Worm (Caenorhabditis elegans) whole organism, L3 larva: Measurements from ENCODE around the gene C25E10.13.

ENCODE experiments used
- ZK546.5 ChIP-seq: sonication (generic microtip); optimal IDR thresholded peaks from 2 replicates; lab custom pipeline; 2017; ENCODE audit warnings: missing biosample characterization, missing genetic modification characterization
- aly-2 ChIP-seq: fragments of 150-350 bp; optimal IDR thresholded peaks from 2 replicates; lab custom pipeline; 2014; ENCODE audit warnings: missing biosample characterization, missing genetic modification characterization
- ama-1 ChIP-seq: fragments of 150-350 bp; optimal IDR thresholded peaks from 2 replicates; lab custom pipeline; 2018
- ceh-16 ChIP-seq: sonication (generic microtip); optimal IDR thresholded peaks from 2 replicates; lab custom pipeline; 2017; ENCODE audit warnings: missing biosample characterization, missing genetic modification characterization
- ceh-82 ChIP-seq: fragments of 150-350 bp; optimal IDR thresholded peaks from 2 replicates; lab custom pipeline; 2014; ENCODE audit warnings: missing biosample characterization, missing genetic modification characterization
- ceh-9 ChIP-seq: sonication (generic microtip); optimal IDR thresholded peaks from 2 replicates; lab custom pipeline; 2018; ENCODE audit warnings: missing biosample characterization, missing genetic modification characterization
- daf-12 ChIP-seq: fragments of 150-350 bp; optimal IDR thresholded peaks from 2 replicates; lab custom pipeline; 2014; ENCODE audit warnings: missing biosample characterization, missing genetic modification reagents, missing genetic modification characterization
- egl-27 ChIP-seq: sonication (generic microtip); optimal IDR thresholded peaks from 4 replicates; lab custom pipeline; 2017; ENCODE audit warnings: missing biosample characterization, missing genetic modification reagents, missing genetic modification characterization
- egl-5 ChIP-seq: fragments of 150-350 bp; optimal IDR thresholded peaks from 2 replicates; lab custom pipeline; 2017; ENCODE audit warnings: missing biosample characterization, missing genetic modification reagents, missing genetic modification characterization, inconsistent platforms
- elt-1 ChIP-seq: fragments of 150-350 bp; optimal IDR thresholded peaks from 2 replicates; lab custom pipeline; 2014; ENCODE audit warnings: missing biosample characterization, missing genetic modification characterization
- elt-2 ChIP-seq: sonication (generic microtip); optimal IDR thresholded peaks from 2 replicates; lab custom pipeline; 2016; ENCODE audit warnings: missing genetic modification reagents, mild to moderate bottlenecking, missing genetic modification characterization, missing compliant biosample characterization
- elt-3 ChIP-seq, 3 experiments: fragments of 150-350 bp in 1 of 3; sonication (generic microtip) in 2 of 3; optimal IDR thresholded peaks; 2 replicates in 2 of 3; 4 replicates in 1 of 3; lab custom pipeline; 2014 to 2017; ENCODE audit warnings: missing biosample characterization in 3 of 3, missing genetic modification characterization in 3 of 3
- eor-1 ChIP-seq, 2 experiments: fragments of 150-350 bp; optimal IDR thresholded peaks; 2 replicates each; lab custom pipeline; 2014 to 2018; ENCODE audit warnings: missing biosample characterization in 2 of 2, missing genetic modification characterization in 2 of 2
- fkh-10 ChIP-seq: sonication (generic microtip); optimal IDR thresholded peaks from 2 replicates; lab custom pipeline; 2017; ENCODE audit warnings: missing biosample characterization, missing genetic modification reagents, missing genetic modification characterization
- fkh-2 ChIP-seq: fragments of 150-350 bp; optimal IDR thresholded peaks from 2 replicates; lab custom pipeline; 2014; ENCODE audit warnings: missing biosample characterization, missing genetic modification reagents, missing genetic modification characterization
- fos-1 ChIP-seq: fragments of 150-350 bp; optimal IDR thresholded peaks from 2 replicates; lab custom pipeline; 2014; ENCODE audit warnings: missing biosample characterization, missing genetic modification characterization
- hmg-11 ChIP-seq: sonication (generic microtip); optimal IDR thresholded peaks from 2 replicates; lab custom pipeline; 2016; ENCODE audit warnings: missing genetic modification characterization, missing compliant biosample characterization
- jun-1 ChIP-seq: fragments of 150-350 bp; optimal IDR thresholded peaks from 2 replicates; lab custom pipeline; 2014; ENCODE audit warnings: missing biosample characterization, missing genetic modification reagents, missing genetic modification characterization
- lin-15B ChIP-seq: fragments of 150-350 bp; optimal IDR thresholded peaks from 2 replicates; lab custom pipeline; 2014; ENCODE audit warnings: missing biosample characterization, missing genetic modification characterization
- lin-39 ChIP-seq: fragments of 150-350 bp; optimal IDR thresholded peaks from 2 replicates; lab custom pipeline; 2018; ENCODE audit warnings: missing biosample characterization, missing genetic modification reagents, missing genetic modification characterization
- lsy-12 ChIP-seq: sonication (generic microtip); optimal IDR thresholded peaks from 2 replicates; lab custom pipeline; 2016; ENCODE audit warnings: mild to moderate bottlenecking, missing genetic modification characterization, missing compliant biosample characterization
- mdl-1 ChIP-seq: fragments of 150-350 bp; optimal IDR thresholded peaks from 2 replicates; lab custom pipeline; 2014; ENCODE audit warnings: missing biosample characterization, missing genetic modification characterization
- mml-1 ChIP-seq: fragments of 150-350 bp; sonication (generic microtip); optimal IDR thresholded peaks from 3 replicates; lab custom pipeline; 2014; ENCODE audit warnings: missing biosample characterization, missing genetic modification characterization
- nfya-1 ChIP-seq: sonication (generic microtip); optimal IDR thresholded peaks from 2 replicates; lab custom pipeline; 2017; ENCODE audit warnings: missing genetic modification characterization, mild to moderate bottlenecking, missing compliant biosample characterization, antibody characterized with exemption, moderate library complexity; ENCODE audit not compliant: insufficient read depth
- nhr-11 ChIP-seq: fragments of 150-350 bp; optimal IDR thresholded peaks from 2 replicates; lab custom pipeline; 2014; ENCODE audit warnings: missing biosample characterization, missing genetic modification characterization
- nhr-12 ChIP-seq: fragments of 150-350 bp; optimal IDR thresholded peaks from 2 replicates; lab custom pipeline; 2014; ENCODE audit warnings: missing biosample characterization, missing genetic modification characterization
- nhr-23 ChIP-seq: fragments of 150-350 bp; optimal IDR thresholded peaks from 2 replicates; lab custom pipeline; 2014; ENCODE audit warnings: missing biosample characterization, missing genetic modification reagents, missing genetic modification characterization
- nhr-237 ChIP-seq: fragments of 150-350 bp; optimal IDR thresholded peaks from 2 replicates; lab custom pipeline; 2014; ENCODE audit warnings: missing biosample characterization, missing genetic modification characterization
- nhr-25 ChIP-seq: sonication (generic microtip); optimal IDR thresholded peaks from 2 replicates; lab custom pipeline; 2017; ENCODE audit warnings: missing biosample characterization, missing genetic modification characterization
- nhr-28 ChIP-seq: fragments of 150-350 bp; optimal IDR thresholded peaks from 2 replicates; lab custom pipeline; 2014; ENCODE audit warnings: missing biosample characterization, missing genetic modification characterization
- nhr-43 ChIP-seq: sonication (generic microtip); optimal IDR thresholded peaks from 2 replicates; lab custom pipeline; 2016; ENCODE audit warnings: mild to moderate bottlenecking, missing genetic modification characterization, missing compliant biosample characterization; ENCODE audit not compliant: poor library complexity, severe bottlenecking
- nhr-67 ChIP-seq: fragments of 150-350 bp; optimal IDR thresholded peaks from 2 replicates; lab custom pipeline; 2014; ENCODE audit warnings: missing biosample characterization, missing genetic modification characterization
- nhr-76 ChIP-seq: fragments of 150-350 bp; sonication (generic microtip); optimal IDR thresholded peaks from 5 replicates; lab custom pipeline; 2014; ENCODE audit warnings: missing biosample characterization, missing genetic modification characterization
- nhr-77 ChIP-seq: fragments of 150-350 bp; optimal IDR thresholded peaks from 2 replicates; lab custom pipeline; 2014; ENCODE audit warnings: missing biosample characterization, missing genetic modification characterization
- pha-4 ChIP-seq: fragments of 150-350 bp; optimal IDR thresholded peaks from 2 replicates; lab custom pipeline; 2014; ENCODE audit warnings: missing biosample characterization, missing genetic modification reagents, missing genetic modification characterization
- pqm-1 ChIP-seq: fragments of 150-350 bp; optimal IDR thresholded peaks from 2 replicates; lab custom pipeline; 2017; ENCODE audit warnings: missing biosample characterization, missing genetic modification characterization, inconsistent platforms
- sea-2 ChIP-seq: fragments of 150-350 bp; sonication (generic microtip); optimal IDR thresholded peaks from 4 replicates; lab custom pipeline; 2014; ENCODE audit warnings: missing biosample characterization, missing genetic modification reagents, missing genetic modification characterization
- skn-1 ChIP-seq: fragments of 150-350 bp; optimal IDR thresholded peaks from 2 replicates; lab custom pipeline; 2014; ENCODE audit warnings: missing biosample characterization, missing genetic modification characterization
- snpc-4 ChIP-seq: fragments of 150-350 bp; optimal IDR thresholded peaks from 2 replicates; lab custom pipeline; 2014; ENCODE audit warnings: missing biosample characterization, missing genetic modification characterization
- tbx-2 ChIP-seq: sonication (generic microtip); optimal IDR thresholded peaks from 2 replicates; lab custom pipeline; 2016; ENCODE audit warnings: mild to moderate bottlenecking, missing genetic modification characterization, missing compliant biosample characterization
- unc-39 ChIP-seq: sonication (generic microtip); optimal IDR thresholded peaks from 4 replicates; lab custom pipeline; 2017; ENCODE audit warnings: missing biosample characterization, missing genetic modification characterization
- unc-62 ChIP-seq: fragments of 150-350 bp; sonication (generic microtip); optimal IDR thresholded peaks from 4 replicates; lab custom pipeline; 2014; ENCODE audit warnings: missing biosample characterization, missing genetic modification reagents, missing genetic modification characterization
- zag-1 ChIP-seq: fragments of 150-350 bp; optimal IDR thresholded peaks from 2 replicates; lab custom pipeline; 2014; ENCODE audit warnings: missing biosample characterization, missing genetic modification characterization
- ztf-11 ChIP-seq: fragments of 150-350 bp; optimal IDR thresholded peaks from 2 replicates; lab custom pipeline; 2014; ENCODE audit warnings: missing biosample characterization, missing genetic modification characterization
- ztf-4 ChIP-seq: fragments of 150-350 bp; optimal IDR thresholded peaks from 2 replicates; lab custom pipeline; 2014; ENCODE audit warnings: missing biosample characterization, missing genetic modification characterization

The C25E10.13 gene

DNA sequence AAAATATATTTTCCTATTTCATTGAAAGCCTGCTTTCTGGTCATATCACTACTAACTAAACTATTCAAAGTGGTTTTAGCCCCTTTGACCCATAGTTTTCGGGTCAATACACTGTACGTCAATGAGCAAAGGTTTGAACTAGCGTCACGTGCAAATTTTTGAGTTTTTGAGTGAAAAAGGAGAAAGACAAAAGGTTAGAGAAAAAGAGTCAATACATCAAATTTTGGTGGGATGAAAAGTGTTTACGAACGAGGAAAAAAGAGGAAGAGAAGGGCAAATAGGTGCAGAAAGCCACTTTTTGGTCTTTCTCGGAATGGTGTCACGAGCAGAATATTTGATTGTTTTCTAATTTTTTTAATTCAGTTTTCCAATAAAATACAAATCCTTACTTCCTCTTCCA is 16.3 kb downstream of the C25E10.13 start:
- TF ChIP-seq egl-27 (tag; lab: Kevin White, UChicago), result no peak
- TF ChIP-seq elt-2 (tag; lab: Kevin White, UChicago), result no peak
- no peak for TF ChIP-seq lsy-12
- no peak for TF ChIP-seq eor-1 (tag; optimal IDR thresholded peaks at IDR 0.05; lab: Kevin White, UChicago)
- TF ChIP-seq ceh-16 (tag; lab: Kevin White, UChicago), result no peak
- TF ChIP-seq nhr-77 (tag; lab: Kevin White, UChicago), result no peak
- TF ChIP-seq fkh-2 (tag; lab: Kevin White, UChicago), result no peak
- TF ChIP-seq ceh-9, result no peak
- TF ChIP-seq fkh-10, result no peak
- no peak for TF ChIP-seq unc-39
- TF ChIP-seq lin-15B (tag; lab: Kevin White, UChicago), result no peak
- no peak for TF ChIP-seq nhr-11 (tag; lab: Kevin White, UChicago)
- no peak for TF ChIP-seq lin-39 (tag; lab: Kevin White, UChicago)
- TF ChIP-seq elt-1 (tag; lab: Kevin White, UChicago), result no peak
- TF ChIP-seq ztf-11, result no peak
- no peak for TF ChIP-seq nhr-43 (tag; lab: Kevin White, UChicago)
- no peak for TF ChIP-seq nhr-12 (tag; lab: Kevin White, UChicago)
- TF ChIP-seq aly-2 (tag; lab: Kevin White, UChicago), result no peak
- no peak for TF ChIP-seq unc-62 (GFP tag; lab: Kevin White, UChicago)
- no peak for TF ChIP-seq ztf-4
- TF ChIP-seq ZK546.5, result no peak
- peak; percentile 13 for TF ChIP-seq nfya-1 (tag; lab: Kevin White, UChicago)
- TF ChIP-seq mdl-1, result peak; percentile 18
- TF ChIP-seq pqm-1 (tag; lab: Kevin White, UChicago), result peak; percentile 41
- TF ChIP-seq ceh-82 (tag; lab: Kevin White, UChicago), result no peak
- TF ChIP-seq sea-2, result no peak
- no peak for TF ChIP-seq nhr-67 (tag; lab: Kevin White, UChicago)
- no peak for TF ChIP-seq egl-5
- TF ChIP-seq snpc-4 (tag; lab: Kevin White, UChicago), result no peak
- TF ChIP-seq jun-1 (tag; lab: Kevin White, UChicago), result peak; percentile 25
- no peak for TF ChIP-seq hmg-11
- TF ChIP-seq ama-1 (lab: Kevin White, UChicago), result no peak
- no peak for TF ChIP-seq nhr-25 (tag; lab: Kevin White, UChicago)
- TF ChIP-seq nhr-23 (tag; lab: Kevin White, UChicago), result no peak
- TF ChIP-seq nhr-28 (tag; lab: Kevin White, UChicago), result no peak
- TF ChIP-seq nhr-237 (tag; lab: Kevin White, UChicago), result no peak
- no peak for TF ChIP-seq mml-1 (tag; lab: Kevin White, UChicago)
- TF ChIP-seq tbx-2 (tag; lab: Kevin White, UChicago), result no peak
- TF ChIP-seq pha-4 (tag; lab: Kevin White, UChicago), result peak; percentile 90
- TF ChIP-seq skn-1 (tag; lab: Kevin White, UChicago), result no peak
- no peak for TF ChIP-seq daf-12 (tag; lab: Kevin White, UChicago)
- no peak for TF ChIP-seq zag-1 (tag; lab: Kevin White, UChicago)
- no peak for TF ChIP-seq fos-1 (tag; lab: Kevin White, UChicago)
- no peak for TF ChIP-seq elt-3 (tag; optimal IDR thresholded peaks at IDR 0.05; lab: Kevin White, UChicago)
- no peak for TF ChIP-seq nhr-76 (tag; lab: Kevin White, UChicago)
- TF ChIP-seq, all 47 proteins: peak for 5

DNA sequence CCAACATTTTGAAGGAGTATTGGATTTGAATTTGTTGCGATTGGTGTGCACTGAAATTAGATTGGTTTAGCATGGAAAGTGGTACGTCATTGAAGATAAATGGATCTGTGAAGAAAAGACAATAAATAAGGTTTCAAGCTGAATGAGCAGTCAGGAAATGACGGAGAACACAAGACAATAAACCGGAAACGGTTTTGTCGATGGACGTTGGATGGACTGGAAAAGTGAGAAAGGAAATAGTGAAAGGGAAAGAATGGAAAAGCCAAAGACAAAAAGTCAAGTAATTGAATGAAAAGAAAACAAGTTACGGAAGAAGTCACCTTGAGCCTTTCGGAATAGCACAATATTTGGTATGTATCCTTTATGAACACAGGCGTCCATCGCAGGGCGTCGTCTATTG is 16.8 kb downstream of the C25E10.13 start, which contains the start of gene T27E4.7:
Gene T27E4.7, minus strand, starts transcription at position 50 of the 400 bp plus-strand sequence.
- no peak for TF ChIP-seq tbx-2 (tag; lab: Kevin White, UChicago)
- no peak for TF ChIP-seq hmg-11
- TF ChIP-seq elt-2 (tag; lab: Kevin White, UChicago), result peak; percentile 6
- peak; percentile 26 for TF ChIP-seq pha-4 (tag; lab: Kevin White, UChicago)
- peak; percentile 2 for TF ChIP-seq ama-1 (lab: Kevin White, UChicago)
